Worm (Caenorhabditis elegans) whole organism, L4 larva: ENCODE results near the gene fbxb-38.

Source experiments
- F26F4.8 ChIP-seq: fragments of 200-800 bp; sonication (Bioruptor generic); conservative IDR thresholded peaks from 2 replicates; pipeline ENCODE4 v1.3.6; 2022; ENCODE audit warnings: missing genetic modification characterization, missing compliant biosample characterization
- F37D6.2 ChIP-seq: sonication (generic microtip); optimal IDR thresholded peaks from 2 replicates; lab custom pipeline; 2016; ENCODE audit warnings: mild to moderate bottlenecking, missing genetic modification characterization, missing compliant biosample characterization
- R02D3.7 ChIP-seq: fragments of 150-350 bp; sonication (generic microtip); optimal IDR thresholded peaks from 3 replicates; lab custom pipeline; 2014; ENCODE audit warnings: missing biosample characterization, missing genetic modification characterization
- Y105C5A.15 ChIP-seq: fragments of 200-800 bp; sonication (Bioruptor generic); IDR thresholded peaks from 2 replicates; pipeline ENCODE4 v1.3.6; 2022; ENCODE audit warnings: missing genetic modification characterization, missing compliant biosample characterization
- ZK337.2 ChIP-seq: fragments of 200-800 bp; sonication (Bioruptor generic); IDR thresholded peaks from 2 replicates; pipeline ENCODE4 v1.3.6; 2022; ENCODE audit warnings: missing genetic modification reagents, missing genetic modification characterization, missing compliant biosample characterization
- aha-1 ChIP-seq: fragments of 150-350 bp; peaks from one replicate; lab custom pipeline; 2014; ENCODE audit warnings: missing biosample characterization, missing genetic modification characterization
- ceh-20 ChIP-seq: fragments of 200-800 bp; sonication (Bioruptor generic); IDR thresholded peaks from 2 replicates; pipeline ENCODE4 v1.3.6; 2022; ENCODE audit warnings: missing genetic modification reagents, missing genetic modification characterization, missing compliant biosample characterization
- ceh-28 ChIP-seq: fragments of 150-350 bp; optimal IDR thresholded peaks from 2 replicates; lab custom pipeline; 2014; ENCODE audit warnings: missing biosample characterization, missing genetic modification reagents, missing genetic modification characterization
- ces-1 ChIP-seq: fragments of 150-350 bp; sonication (generic microtip); optimal IDR thresholded peaks from 4 replicates; lab custom pipeline; 2014; ENCODE audit warnings: missing biosample characterization, missing genetic modification reagents, missing genetic modification characterization
- ctbp-1 ChIP-seq: fragments of 200-800 bp; sonication (Bioruptor generic); IDR thresholded peaks from 2 replicates; pipeline ENCODE4 v1.3.6; 2022; ENCODE audit warnings: missing genetic modification reagents, missing genetic modification characterization, missing compliant biosample characterization
- dmd-8 ChIP-seq: fragments of 200-800 bp; sonication (Bioruptor generic); IDR thresholded peaks from 2 replicates; pipeline ENCODE4 v1.3.6; 2022; ENCODE audit warnings: missing genetic modification characterization, missing compliant biosample characterization
- dpl-1 ChIP-seq: fragments of 150-350 bp; optimal IDR thresholded peaks from 2 replicates; lab custom pipeline; 2014; ENCODE audit warnings: missing biosample characterization, missing genetic modification reagents, missing genetic modification characterization
- duxl-1 ChIP-seq: sonication (generic microtip); optimal IDR thresholded peaks from 2 replicates; lab custom pipeline; 2016; ENCODE audit warnings: mild to moderate bottlenecking, missing genetic modification characterization, moderate library complexity, missing compliant biosample characterization; ENCODE audit not compliant: poor library complexity
- dve-1 ChIP-seq: sonication (generic microtip); optimal IDR thresholded peaks from 2 replicates; lab custom pipeline; 2017; ENCODE audit warnings: antibody characterized with exemption, mild to moderate bottlenecking, missing genetic modification characterization, missing compliant biosample characterization; ENCODE audit not compliant: insufficient read depth
- fkh-10 ChIP-seq: fragments of 150-350 bp; optimal IDR thresholded peaks from 2 replicates; lab custom pipeline; 2014; ENCODE audit warnings: missing biosample characterization, missing genetic modification reagents, missing genetic modification characterization
- hlh-11 ChIP-seq: fragments of 200-800 bp; sonication (Bioruptor generic); optimal IDR thresholded peaks from 2 replicates; lab custom pipeline; 2018; ENCODE audit warnings: mild to moderate bottlenecking, missing genetic modification characterization, missing compliant biosample characterization
- hlh-30 ChIP-seq: sonication (generic microtip); optimal IDR thresholded peaks from 2 replicates; lab custom pipeline; 2017; ENCODE audit warnings: antibody characterized with exemption, mild to moderate bottlenecking, missing genetic modification characterization, missing compliant biosample characterization; ENCODE audit not compliant: insufficient read depth
- hmg-1.1 ChIP-seq: fragments of 200-800 bp; sonication (Bioruptor generic); IDR thresholded peaks from 2 replicates; pipeline ENCODE4 v1.3.6; 2022; ENCODE audit warnings: missing genetic modification reagents, missing genetic modification characterization, missing compliant biosample characterization
- lim-7 ChIP-seq: fragments of 200-800 bp; sonication (Bioruptor generic); IDR thresholded peaks from 2 replicates; pipeline ENCODE4 v1.3.6; 2022; ENCODE audit warnings: missing genetic modification characterization, missing compliant biosample characterization
- lin-13 ChIP-seq: fragments of 150-350 bp; optimal IDR thresholded peaks from 2 replicates; lab custom pipeline; 2014; ENCODE audit warnings: missing biosample characterization, missing genetic modification reagents, missing genetic modification characterization
- lsy-2 ChIP-seq, 2 experiments: fragments of 150-350 bp in 1 of 2; sonication (generic microtip) in 1 of 2; optimal IDR thresholded peaks; 2 replicates each; lab custom pipeline; 2014 to 2017; ENCODE audit warnings: missing biosample characterization in 2 of 2, missing genetic modification characterization in 2 of 2
- mdt-29 ChIP-seq: fragments of 200-800 bp; sonication (Bioruptor generic); IDR thresholded peaks from 2 replicates; pipeline ENCODE4 v1.3.6; 2022; ENCODE audit warnings: missing genetic modification reagents, missing genetic modification characterization, missing compliant biosample characterization
- mep-1 ChIP-seq: fragments of 150-350 bp; sonication (generic microtip); optimal IDR thresholded peaks from 3 replicates; lab custom pipeline; 2014; ENCODE audit warnings: missing biosample characterization, missing genetic modification characterization
- mes-2 ChIP-seq: sonication (generic microtip); optimal IDR thresholded peaks from 2 replicates; lab custom pipeline; 2016; ENCODE audit warnings: missing genotype, mild to moderate bottlenecking, missing genetic modification characterization, missing compliant biosample characterization; ENCODE audit not compliant: poor library complexity, severe bottlenecking
- mxl-2 ChIP-seq: fragments of 200-800 bp; sonication (Bioruptor generic); conservative IDR thresholded peaks from 2 replicates; pipeline ENCODE4 v1.3.6; 2022; ENCODE audit warnings: missing genetic modification reagents, missing genetic modification characterization, missing compliant biosample characterization
- nhr-111 ChIP-seq: fragments of 200-800 bp; sonication (Bioruptor generic); optimal IDR thresholded peaks from 2 replicates; lab custom pipeline; 2018; ENCODE audit warnings: mild to moderate bottlenecking, missing genetic modification characterization, missing compliant biosample characterization
- nhr-237 ChIP-seq: sonication (generic microtip); optimal IDR thresholded peaks from 2 replicates; lab custom pipeline; 2017; ENCODE audit warnings: missing biosample characterization, missing genetic modification characterization
- nhr-28 ChIP-seq: fragments of 150-350 bp; optimal IDR thresholded peaks from 2 replicates; lab custom pipeline; 2014; ENCODE audit warnings: missing biosample characterization, missing genetic modification characterization
- nhr-6 ChIP-seq: fragments of 150-350 bp; optimal IDR thresholded peaks from 2 replicates; lab custom pipeline; 2014; ENCODE audit warnings: missing biosample characterization, missing genetic modification characterization
- nhr-76 ChIP-seq: fragments of 150-350 bp; optimal IDR thresholded peaks from 2 replicates; lab custom pipeline; 2014; ENCODE audit warnings: missing biosample characterization, missing genetic modification characterization
- pha-4 ChIP-seq, 2 experiments: fragments of 150-350 bp in 1 of 2; fragments of 200-800 bp in 1 of 2; sonication (Bioruptor generic) in 1 of 2; IDR thresholded peaks in 1 of 2; optimal IDR thresholded peaks in 1 of 2; 2 replicates each; pipeline versions ENCODE4 v1.3.6 to Lab custom; 2014 to 2022; ENCODE audit warnings: missing genetic modification characterization in 2 of 2, missing genetic modification reagents in 2 of 2, missing biosample characterization in 1 of 2, missing compliant biosample characterization in 1 of 2
- php-3 ChIP-seq: fragments of 200-800 bp; sonication (Bioruptor generic); IDR thresholded peaks from 2 replicates; pipeline ENCODE4 v1.3.6; 2022; ENCODE audit warnings: missing genetic modification reagents, missing genetic modification characterization, missing compliant biosample characterization
- pqm-1 ChIP-seq: sonication (generic microtip); optimal IDR thresholded peaks from 2 replicates; lab custom pipeline; 2017; ENCODE audit warnings: missing biosample characterization, missing genetic modification characterization
- rbr-2 ChIP-seq: sonication (generic microtip); optimal IDR thresholded peaks from 2 replicates; lab custom pipeline; 2016; ENCODE audit warnings: missing genotype, missing genetic modification characterization, missing compliant biosample characterization
- set-16 ChIP-seq: fragments of 200-800 bp; sonication (Bioruptor generic); IDR thresholded peaks from 2 replicates; pipeline ENCODE4 v1.3.6; 2022; ENCODE audit warnings: missing genetic modification reagents, missing genetic modification characterization, missing compliant biosample characterization
- snpc-4 ChIP-seq: fragments of 150-350 bp; optimal IDR thresholded peaks from 2 replicates; lab custom pipeline; 2014; ENCODE audit warnings: missing biosample characterization, missing genetic modification characterization
- spr-3 ChIP-seq: fragments of 200-800 bp; sonication (Bioruptor generic); optimal IDR thresholded peaks from 2 replicates; lab custom pipeline; 2018; ENCODE audit warnings: mild to moderate bottlenecking, missing genetic modification characterization, missing compliant biosample characterization
- unc-130 ChIP-seq: sonication (generic microtip); optimal IDR thresholded peaks from 2 replicates; lab custom pipeline; 2016; ENCODE audit warnings: missing genetic modification reagents, missing genetic modification characterization, missing compliant biosample characterization
- unc-39 ChIP-seq: sonication (generic microtip); optimal IDR thresholded peaks from 2 replicates; lab custom pipeline; 2017; ENCODE audit warnings: missing biosample characterization, missing genetic modification characterization
- unc-62 ChIP-seq, 3 experiments: fragments of 150-350 bp in 1 of 3; sonication (generic microtip); optimal IDR thresholded peaks in 2 of 3; peaks in 1 of 3; 1 replicate in 1 of 3; 2 replicates in 2 of 3; lab custom pipeline; 2014 to 2017; ENCODE audit warnings: missing biosample characterization in 3 of 3, missing genetic modification characterization in 3 of 3, missing genetic modification reagents in 3 of 3, missing genotype in 1 of 3
- vab-7 ChIP-seq: fragments of 200-800 bp; sonication (Bioruptor generic); IDR thresholded peaks from 2 replicates; pipeline ENCODE4 v1.3.6; 2022; ENCODE audit warnings: missing genetic modification reagents, missing genetic modification characterization, missing compliant biosample characterization
- ztf-11 ChIP-seq: fragments of 150-350 bp; optimal IDR thresholded peaks from 2 replicates; lab custom pipeline; 2014; ENCODE audit warnings: missing biosample characterization, missing genetic modification characterization

The fbxb-38 gene

DNA sequence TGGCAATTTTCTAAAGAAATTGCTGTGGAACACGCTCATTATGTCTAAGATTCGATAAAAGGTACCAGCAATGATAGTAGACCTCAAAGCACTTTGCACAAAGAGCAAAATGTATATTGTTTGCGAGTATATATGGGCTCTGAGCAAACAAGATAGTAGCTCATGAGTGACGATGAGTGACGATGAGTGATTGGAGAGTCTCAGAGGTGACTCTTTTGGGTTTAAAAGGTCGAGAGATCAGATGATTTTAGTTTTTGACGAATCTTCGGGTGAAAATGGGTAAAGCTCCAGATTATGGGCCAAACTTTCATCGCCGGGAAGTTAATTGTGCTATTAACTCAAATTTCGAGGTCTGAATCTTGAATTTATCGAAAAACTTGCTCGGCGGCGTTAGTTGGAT lies 28.2 kb upstream of the fbxb-38 start:
- TF ChIP-seq ceh-20 (GFP tag; lab: Robert Waterston, UW) (0 out of 2 replicates have a peak, but pooled peaks have one; percentile 14), ctbp-1 (no peak), Y105C5A.15 (GFP tag; lab: Robert Waterston, UW) (no peak), mdt-29 (GFP tag; lab: Robert Waterston, UW) (no peak), hlh-30 (tag; lab: Kevin White, UChicago) (no peak), pqm-1 (tag; lab: Kevin White, UChicago) (no peak), php-3 (GFP tag; lab: Robert Waterston, UW) (no peak), ztf-11 (tag; lab: Kevin White, UChicago) (no peak), unc-130 (GFP tag; lab: Kevin White, UChicago) (no peak), F37D6.2 (tag; lab: Kevin White, UChicago) (no peak), ZK337.2 (no peak), R02D3.7 (no peak), set-16 (GFP tag; lab: Robert Waterston, UW) (no peak), unc-62 (GFP tag; optimal IDR thresholded peaks at IDR 0.05 in 1 of 2; lab: Kevin White, UChicago) (peak in 1 of 2 experiments; percentile 98), unc-62 (tag; optimal IDR thresholded peaks at IDR 0.05; lab: Kevin White, UChicago) (no peak), lin-13 (GFP tag; lab: Kevin White, UChicago) (no peak), nhr-111 (GFP tag; lab: Kevin White, UChicago) (no peak)

DNA sequence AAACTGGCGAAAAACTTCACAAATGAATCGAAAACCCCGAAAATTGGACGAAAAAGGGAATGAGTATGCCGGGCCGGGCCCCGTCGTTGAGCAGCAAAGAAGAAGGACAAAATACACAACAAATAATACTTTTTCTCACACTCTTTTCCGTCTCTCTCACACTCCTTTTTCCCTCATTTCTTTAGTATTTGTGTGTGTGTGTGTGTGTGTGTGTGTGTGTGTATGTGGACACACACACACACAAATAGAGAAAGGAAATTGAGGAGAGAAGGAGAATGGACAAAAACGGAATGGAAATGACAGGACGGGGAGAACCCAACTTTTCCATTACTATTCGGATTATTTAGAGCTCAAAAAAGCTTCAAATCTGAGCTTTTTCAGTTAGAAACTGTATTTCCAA lies 27.0 kb upstream of the fbxb-38 start:
- TF ChIP-seq mep-1 (tag; lab: Kevin White, UChicago) (peak; percentile 62), lsy-2 (tag; optimal IDR thresholded peaks at IDR 0.05; lab: Kevin White, UChicago) (peak in 1 of 2 experiments; percentile 67), hlh-11 (peak; percentile 31), ces-1 (GFP tag; lab: Kevin White, UChicago) (no peak), nhr-28 (tag; lab: Kevin White, UChicago) (peak; percentile 82), spr-3 (no peak), nhr-6 (tag; lab: Kevin White, UChicago) (peak; percentile 66), pha-4 (GFP tag; IDR thresholded peaks at IDR 0.05; lab: Robert Waterston, UW) (peak; percentile 33; the same call in 1 of the 2 replicates), pha-4 (tag; optimal IDR thresholded peaks at IDR 0.05; lab: Kevin White, UChicago) (peak; percentile 93), dpl-1 (GFP tag; lab: Kevin White, UChicago) (peak; percentile 6), lim-7 (no peak), vab-7 (GFP tag; lab: Robert Waterston, UW) (no peak), hlh-30 (tag; lab: Kevin White, UChicago) (peak; percentile 6), hmg-1.1 (0 out of 2 replicates have a peak, but pooled peaks have one; percentile 26), lin-13 (GFP tag; lab: Kevin White, UChicago) (peak; percentile 31), mes-2 (peak; percentile 52), ZK337.2 (no peak), rbr-2 (peak; percentile 37), fkh-10 (peak; percentile 70), nhr-237 (no peak), dve-1 (peak; percentile 48)
- TF ChIP-seq, all 104 proteins: peak for 14

DNA sequence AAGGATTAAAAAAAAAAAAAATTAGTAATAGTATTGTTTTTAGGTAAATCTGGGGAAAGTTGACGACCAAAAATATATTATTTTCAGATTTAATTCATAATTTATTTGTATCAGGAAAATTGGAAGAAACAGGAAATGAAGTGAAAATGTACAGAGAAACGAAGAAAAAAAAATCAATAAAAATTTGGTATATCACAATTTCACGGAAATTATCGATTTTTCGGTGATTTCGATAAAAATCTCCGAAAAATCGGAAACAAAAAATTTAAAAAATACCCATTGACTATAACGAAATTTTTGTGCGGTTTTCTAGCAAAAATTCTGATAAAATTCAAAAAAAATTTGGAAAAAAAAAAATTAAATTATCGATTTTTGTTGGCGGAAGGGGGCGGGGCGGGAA lies 23.7 kb upstream of the fbxb-38 start:
- TF ChIP-seq ceh-28 (tag; lab: Kevin White, UChicago) (peak; percentile 71), snpc-4 (tag; lab: Kevin White, UChicago) (no peak)

DNA sequence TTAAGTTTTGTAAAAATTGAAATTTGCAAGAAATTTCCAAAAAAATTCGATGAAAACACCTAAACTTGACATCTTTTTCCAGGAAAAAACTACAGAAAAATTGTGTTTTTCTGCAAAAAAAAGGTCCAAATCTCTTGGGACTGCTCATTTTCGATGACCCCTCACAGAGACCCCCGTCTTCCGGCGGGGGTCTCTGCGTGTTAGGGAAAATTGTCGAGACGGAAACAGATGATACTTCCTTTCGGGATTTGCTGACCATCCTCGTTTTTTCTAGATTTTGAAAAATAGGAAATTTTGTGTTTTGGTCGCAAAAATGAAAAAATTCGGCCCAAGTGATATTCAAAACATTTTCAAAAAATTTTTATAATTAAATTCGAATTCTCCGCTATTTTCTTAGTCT lies 22.8 kb upstream of the fbxb-38 start:
- TF ChIP-seq unc-39 (tag; lab: Kevin White, UChicago) (no peak), aha-1 (tag; lab: Kevin White, UChicago) (peak; percentile 84), mxl-2 (GFP tag; lab: Robert Waterston, UW) (no peak), nhr-76 (tag; lab: Kevin White, UChicago) (no peak), fkh-10 (no peak), duxl-1 (tag; lab: Kevin White, UChicago) (no peak), dmd-8 (no peak), F26F4.8 (GFP tag; lab: Robert Waterston, UW) (no peak)
